Fruit fly (Drosophila melanogaster): Measurements from ENCODE around the gene AhcyL2.

The AhcyL2 gene

dm6 chr3R:17007336-17007735 lies 25.4 kb upstream of the AhcyL2 start:
- TF ChIP-seq acj6 (GFP tag; optimal IDR thresholded peaks at IDR 0.05): no peak
- TF ChIP-seq Ets21C (GFP tag; optimal IDR thresholded peaks at IDR 0.05): no peak
- TF ChIP-seq CG6792 (GFP tag; optimal IDR thresholded peaks at IDR 0.05): no peak
- no peak for TF ChIP-seq Sox15 (GFP tag; optimal IDR thresholded peaks at IDR 0.05)
- TF ChIP-seq CG15336 (GFP tag; IDR thresholded peaks at IDR 0.05): no peak
- TF ChIP-seq Eip78C (GFP tag): no peak
- TF ChIP-seq CG11902 (GFP tag; optimal IDR thresholded peaks at IDR 0.05): no peak
- TF ChIP-seq CG8119 (GFP tag; IDR thresholded peaks at IDR 0.05): no peak
- no peak for TF ChIP-seq Met (GFP tag; optimal IDR thresholded peaks at IDR 0.05)
- TF ChIP-seq Hr39 (GFP tag; optimal IDR thresholded peaks at IDR 0.05): no peak
- no peak for TF ChIP-seq Eip93F (GFP tag; optimal IDR thresholded peaks at IDR 0.05)
- TF ChIP-seq CG31627 (GFP tag; optimal IDR thresholded peaks at IDR 0.05): no peak
- TF ChIP-seq topi (GFP tag; optimal IDR thresholded peaks at IDR 0.05): no peak
- TF ChIP-seq CG9139 (GFP tag; optimal IDR thresholded peaks at IDR 0.05): no peak
- no peak for TF ChIP-seq CG34406 (GFP tag; optimal IDR thresholded peaks at IDR 0.05)
- no peak for TF ChIP-seq CG10669 (GFP tag; optimal IDR thresholded peaks at IDR 0.05)

DNA sequence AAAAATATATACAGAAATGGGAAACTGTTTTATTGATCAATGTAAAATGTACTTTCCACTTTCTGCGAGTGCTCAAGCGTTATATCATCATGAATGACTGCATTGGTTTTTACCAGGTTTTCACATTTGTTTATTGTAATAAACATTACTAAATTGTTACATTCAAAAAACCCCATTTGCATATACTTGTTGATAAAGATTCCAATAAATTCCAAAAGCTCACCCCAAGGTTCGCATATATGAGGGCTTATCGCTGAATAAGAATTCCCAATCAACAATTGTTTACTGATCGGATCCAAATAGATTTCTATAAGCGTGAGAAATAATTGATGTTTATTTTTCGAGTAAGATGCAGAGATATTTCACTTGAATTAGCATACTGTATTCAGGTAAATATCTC lies 21.5 kb upstream of the AhcyL2 start:
- no peak for TF ChIP-seq CG10631 (GFP tag; optimal IDR thresholded peaks at IDR 0.05)
- TF ChIP-seq svp (GFP tag): peak; percentile 39

- no peak for TF ChIP-seq Blimp-1 (GFP tag; optimal IDR thresholded peaks at IDR 0.05)
- no peak for TF ChIP-seq salr (GFP tag; optimal IDR thresholded peaks at IDR 0.05)
- no peak for TF ChIP-seq CG10631 (GFP tag; optimal IDR thresholded peaks at IDR 0.05)
- no peak for TF ChIP-seq Hr38 (GFP tag; optimal IDR thresholded peaks at IDR 0.05)
- peak; percentile 44 for TF ChIP-seq Sox14 (GFP tag; optimal IDR thresholded peaks at IDR 0.05)
- no peak for TF ChIP-seq Hr4 (GFP tag; optimal IDR thresholded peaks at IDR 0.05)
- TF ChIP-seq svp (GFP tag): peak; percentile 93
- TF ChIP-seq Sox102F (GFP tag; optimal IDR thresholded peaks at IDR 0.05): no peak
- no peak for TF ChIP-seq Hr39 (GFP tag; optimal IDR thresholded peaks at IDR 0.05)
- TF ChIP-seq ss (GFP tag; optimal IDR thresholded peaks at IDR 0.05): peak in 1 of 2 experiments; percentile 62
- TF ChIP-seq esn (GFP tag; optimal IDR thresholded peaks at IDR 0.05): peak; percentile 31
- no peak for TF ChIP-seq pdm3 (GFP tag; optimal IDR thresholded peaks at IDR 0.05)
- no peak for TF ChIP-seq Sox15 (GFP tag; optimal IDR thresholded peaks at IDR 0.05)
- 0 out of 3 replicates have a peak, but pooled peaks have one; percentile 19 for TF ChIP-seq eg (GFP tag; IDR thresholded peaks at IDR 0.05)
- no peak for TF ChIP-seq CG8319 (GFP tag; optimal IDR thresholded peaks at IDR 0.05)
- TF ChIP-seq fd85E (GFP tag; optimal IDR thresholded peaks at IDR 0.05): no peak
- 0 out of 3 replicates have a peak, but pooled peaks have one; percentile 31 for TF ChIP-seq CG6163 (GFP tag; IDR thresholded peaks at IDR 0.05)
- no peak for TF ChIP-seq Eip93F (GFP tag; optimal IDR thresholded peaks at IDR 0.05)
- TF ChIP-seq achi (GFP tag; optimal IDR thresholded peaks at IDR 0.05): no peak
- TF ChIP-seq vri (GFP tag; optimal IDR thresholded peaks at IDR 0.05): no peak
- TF ChIP-seq CG10669 (GFP tag; optimal IDR thresholded peaks at IDR 0.05): no peak
- no peak for TF ChIP-seq CG31627 (GFP tag; optimal IDR thresholded peaks at IDR 0.05)
- no peak for TF ChIP-seq CG3919 (GFP tag; optimal IDR thresholded peaks at IDR 0.05)
- TF ChIP-seq Gug (GFP tag; IDR thresholded peaks at IDR 0.05): 0 out of 2 replicates have a peak, but pooled peaks have one; percentile 16
- no peak for TF ChIP-seq fd59A (GFP tag; optimal IDR thresholded peaks at IDR 0.05)
- TF ChIP-seq CG7368 (GFP tag; optimal IDR thresholded peaks at IDR 0.05): no peak
- TF ChIP-seq CG8119 (GFP tag; IDR thresholded peaks at IDR 0.05): no peak
- no peak for TF ChIP-seq Smox (GFP tag; optimal IDR thresholded peaks at IDR 0.05)
- no peak for TF ChIP-seq topi (GFP tag; optimal IDR thresholded peaks at IDR 0.05)
- no peak for TF ChIP-seq OdsH (GFP tag; optimal IDR thresholded peaks at IDR 0.05)
- TF ChIP-seq CG4318 (GFP tag; optimal IDR thresholded peaks at IDR 0.05): no peak
- no peak for TF ChIP-seq CG6854 (GFP tag; optimal IDR thresholded peaks at IDR 0.05)
- TF ChIP-seq CG9139 (GFP tag; optimal IDR thresholded peaks at IDR 0.05): no peak
- no peak for TF ChIP-seq CG34406 (GFP tag; optimal IDR thresholded peaks at IDR 0.05)
- no peak for TF ChIP-seq dac (GFP tag; optimal IDR thresholded peaks at IDR 0.05)
- no peak for TF ChIP-seq Ets21C (GFP tag; optimal IDR thresholded peaks at IDR 0.05)
- no peak for TF ChIP-seq CG11762 (GFP tag; optimal IDR thresholded peaks at IDR 0.05; ENCODE audit: insufficient read depth)
- TF ChIP-seq CG6276 (GFP tag; optimal IDR thresholded peaks at IDR 0.05): no peak
- TF ChIP-seq CG1621 (tag; optimal IDR thresholded peaks at IDR 0.05): peak; percentile 85
These were observed 20.5 kb upstream of the AhcyL2 start, which contains the start of the genes Sf3a1 and Irc for dm6 chr3R:17002218-17003110. TSS of gene Sf3a1 (minus strand) at chr3R:17002355. TSS of gene Irc (plus strand) at chr3R:17002875.
